Worm (Caenorhabditis elegans) whole organism, late embryonic: Measurements from ENCODE around the gene fbxa-184.

ENCODE experiments used
- C38D4.7 ChIP-seq: fragments of 200-800 bp; sonication (Bioruptor generic); optimal IDR thresholded peaks from 2 replicates; lab custom pipeline; 2018; ENCODE audit warnings: mild to moderate bottlenecking, missing genetic modification characterization, moderate library complexity, missing compliant biosample characterization
- ama-1 ChIP-seq: fragments of 150-350 bp; optimal IDR thresholded peaks from 2 replicates; lab custom pipeline; 2014
- hlh-30 ChIP-seq: sonication (generic microtip); optimal IDR thresholded peaks from 2 replicates; lab custom pipeline; 2017; ENCODE audit warnings: antibody characterized with exemption, missing genetic modification characterization, missing compliant biosample characterization; ENCODE audit not compliant: insufficient read depth
- nfya-1 ChIP-seq: sonication (generic microtip); optimal IDR thresholded peaks from 2 replicates; lab custom pipeline; 2017; ENCODE audit warnings: missing genetic modification characterization, mild to moderate bottlenecking, missing compliant biosample characterization, antibody characterized with exemption, moderate library complexity
- pha-2 ChIP-seq: sonication (generic microtip); optimal IDR thresholded peaks from 2 replicates; lab custom pipeline; 2017; ENCODE audit warnings: mild to moderate bottlenecking, missing genetic modification characterization, missing compliant biosample characterization
- pha-4 ChIP-seq: fragments of 150-350 bp; optimal IDR thresholded peaks from 2 replicates; lab custom pipeline; 2018; ENCODE audit warnings: missing biosample characterization, missing genetic modification reagents, missing genetic modification characterization
- sdc-2 ChIP-seq: sonication (generic microtip); optimal IDR thresholded peaks from 2 replicates; lab custom pipeline; 2016; ENCODE audit warnings: missing genotype, missing genetic modification characterization, missing compliant biosample characterization
- sox-4 ChIP-seq: sonication (generic microtip); optimal IDR thresholded peaks from 2 replicates; lab custom pipeline; 2017; ENCODE audit warnings: mild to moderate bottlenecking, missing genetic modification characterization, inconsistent platforms, missing compliant biosample characterization
- unc-42 ChIP-seq: sonication (generic microtip); optimal IDR thresholded peaks from 2 replicates; lab custom pipeline; 2016; ENCODE audit warnings: missing genotype, missing genetic modification characterization, missing compliant biosample characterization
- unc-86 ChIP-seq: sonication (generic microtip); optimal IDR thresholded peaks from 2 replicates; lab custom pipeline; 2016; ENCODE audit warnings: missing genetic modification characterization, missing compliant biosample characterization

DNA sequence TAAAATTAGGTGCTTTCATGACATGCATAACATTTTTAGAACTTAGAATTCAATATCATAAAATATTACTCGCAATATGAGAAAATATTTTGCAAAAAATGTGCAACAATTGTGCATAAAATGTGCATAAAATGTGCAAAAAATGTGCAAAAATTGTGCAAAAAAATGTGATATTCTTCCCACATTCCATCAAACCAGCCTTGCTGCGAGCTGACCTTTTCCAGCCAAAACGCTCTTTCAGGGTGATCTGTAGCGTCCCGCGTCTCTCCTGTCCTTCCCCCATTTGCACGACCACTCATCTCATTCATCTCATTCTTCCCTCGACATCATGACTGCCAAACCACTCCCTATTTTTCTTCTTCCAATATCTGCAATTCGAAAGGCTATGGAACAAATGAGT lies 34.0 kb upstream of the fbxa-184 start, which contains the start of gene fbxb-17:
- no peak for TF ChIP-seq unc-86 (tag; lab: Kevin White, UChicago)
- no peak for TF ChIP-seq unc-42 (tag; lab: Kevin White, UChicago)
- TF ChIP-seq hlh-30, result no peak
- no peak for TF ChIP-seq pha-4 (tag; lab: Kevin White, UChicago)
- no peak for TF ChIP-seq nfya-1 (tag; lab: Kevin White, UChicago)
- no peak for TF ChIP-seq sdc-2
- TF ChIP-seq ama-1, result no peak
- TF ChIP-seq sox-4, result no peak
- no peak for TF ChIP-seq C38D4.7
- TF ChIP-seq pha-2 (tag; lab: Kevin White, UChicago), result no peak
